Fruit fly (Drosophila melanogaster) whole organism, embryonic: ENCODE data around the gene gro.
A peak's percentile ranks its signal among the peaks of the same experiment; 100 is the strongest.

Source experiments
- CG10209 ChIP-seq: fragments of 200-800 bp; sonication (Bioruptor generic); optimal IDR thresholded peaks from 3 replicates; lab custom pipeline; 2017; ENCODE audit warnings: missing biosample characterization, mild to moderate bottlenecking, missing genetic modification characterization, missing genetic modification reagents
- CG10267 ChIP-seq: fragments of 200-800 bp; sonication (Bioruptor generic); optimal IDR thresholded peaks from 2 replicates; lab custom pipeline; 2018; ENCODE audit warnings: missing biosample characterization, mild to moderate bottlenecking, missing genetic modification characterization, moderate library complexity
- CG12104 ChIP-seq: fragments of 200-800 bp; sonication (Bioruptor generic); optimal IDR thresholded peaks from 3 replicates; lab custom pipeline; 2016; ENCODE audit warnings: missing biosample characterization, missing genetic modification characterization
- CG12219 ChIP-seq: fragments of 200-800 bp; sonication (Bioruptor generic); optimal IDR thresholded peaks from 3 replicates; lab custom pipeline; 2018; ENCODE audit warnings: missing biosample characterization, mild to moderate bottlenecking, missing genetic modification characterization
- CG1233 ChIP-seq: fragments of 200-800 bp; sonication (Bioruptor generic); optimal IDR thresholded peaks from 4 replicates; lab custom pipeline; 2018; ENCODE audit warnings: missing biosample characterization, mild to moderate bottlenecking, missing genetic modification characterization
- CG12391 ChIP-seq: fragments of 200-800 bp; sonication (Bioruptor generic); optimal IDR thresholded peaks from 3 replicates; lab custom pipeline; 2018; ENCODE audit warnings: missing biosample characterization, mild to moderate bottlenecking, missing genetic modification characterization, moderate library complexity
- CG14441 ChIP-seq: fragments of 200-800 bp; sonication (Bioruptor generic); IDR thresholded peaks from 2 replicates; pipeline ENCODE4 v1.3.6; 2022; ENCODE audit warnings: missing biosample characterization, missing genetic modification characterization
- CG14860 ChIP-seq: fragments of 200-800 bp; sonication (Bioruptor generic); IDR thresholded peaks from 3 replicates; pipeline ENCODE4 v1.3.6; 2022; ENCODE audit warnings: missing biosample characterization, missing genetic modification characterization; ENCODE audit not compliant: partially characterized antibody
- CG15073 ChIP-seq: fragments of 200-800 bp; sonication (Bioruptor generic); optimal IDR thresholded peaks from 2 replicates; lab custom pipeline; 2016; ENCODE audit warnings: missing biosample characterization, missing genetic modification characterization
- CG15479 ChIP-seq: fragments of 200-800 bp; sonication (Bioruptor generic); optimal IDR thresholded peaks from 3 replicates; lab custom pipeline; 2019; ENCODE audit warnings: missing biosample characterization, mild to moderate bottlenecking, missing genetic modification characterization, moderate library complexity
- CG1647 ChIP-seq: fragments of 200-800 bp; sonication (Bioruptor generic); optimal IDR thresholded peaks from 3 replicates; lab custom pipeline; 2016; ENCODE audit warnings: missing biosample characterization, missing genetic modification characterization
- CG1832 ChIP-seq: fragments of 200-800 bp; sonication (Bioruptor generic); optimal IDR thresholded peaks from 2 replicates; lab custom pipeline; 2017; ENCODE audit warnings: missing biosample characterization, mild to moderate bottlenecking, missing genetic modification characterization, inconsistent platforms
- CG30403 ChIP-seq: fragments of 200-800 bp; sonication (Bioruptor generic); optimal IDR thresholded peaks from 3 replicates; lab custom pipeline; 2016; ENCODE audit warnings: missing biosample characterization, missing genetic modification characterization
- CG3065 ChIP-seq: fragments of 200-800 bp; sonication (Bioruptor generic); optimal IDR thresholded peaks from 2 replicates; lab custom pipeline; 2016; ENCODE audit warnings: missing biosample characterization, missing genetic modification characterization
- CG31365 ChIP-seq: fragments of 200-800 bp; sonication (Bioruptor generic); optimal IDR thresholded peaks from 2 replicates; lab custom pipeline; 2018; ENCODE audit warnings: missing biosample characterization, mild to moderate bottlenecking, missing genetic modification characterization
- CG3281 ChIP-seq: fragments of 200-800 bp; sonication (Bioruptor generic); optimal IDR thresholded peaks from 3 replicates; lab custom pipeline; 2017; ENCODE audit warnings: missing biosample characterization, mild to moderate bottlenecking, missing genetic modification characterization
- CG3838 ChIP-seq: fragments of 200-800 bp; sonication (Bioruptor generic); optimal IDR thresholded peaks from 3 replicates; lab custom pipeline; 2016; ENCODE audit warnings: missing biosample characterization, missing genetic modification characterization
- CG3995 ChIP-seq: fragments of 200-800 bp; sonication (Bioruptor generic); optimal IDR thresholded peaks from 3 replicates; lab custom pipeline; 2016; ENCODE audit warnings: missing biosample characterization, missing genetic modification characterization
- CG4707 ChIP-seq: fragments of 200-800 bp; sonication (Bioruptor generic); optimal IDR thresholded peaks from 2 replicates; lab custom pipeline; 2018; ENCODE audit warnings: missing biosample characterization, mild to moderate bottlenecking, missing genetic modification characterization, moderate library complexity
- CG6689 ChIP-seq: fragments of 200-800 bp; sonication (Bioruptor generic); IDR thresholded peaks from 2 replicates; pipeline ENCODE4 v1.3.6; 2022; ENCODE audit warnings: missing biosample characterization, missing genetic modification characterization
- CG7786 ChIP-seq: fragments of 200-800 bp; sonication (Bioruptor generic); optimal IDR thresholded peaks from 2 replicates; lab custom pipeline; 2016; ENCODE audit warnings: missing biosample characterization, missing genetic modification characterization
- CG7987 ChIP-seq: fragments of 200-800 bp; sonication (Bioruptor generic); optimal IDR thresholded peaks from 2 replicates; lab custom pipeline; 2018; ENCODE audit warnings: missing biosample characterization, mild to moderate bottlenecking, missing genetic modification characterization, moderate library complexity
- CG8765 ChIP-seq: fragments of 200-800 bp; sonication (Bioruptor generic); IDR thresholded peaks from 2 replicates; pipeline ENCODE4 v1.3.6; 2022; ENCODE audit warnings: missing biosample characterization, missing genetic modification characterization
- Fer1 ChIP-seq: fragments of 200-800 bp; sonication (Bioruptor generic); optimal IDR thresholded peaks from 2 replicates; lab custom pipeline; 2017; ENCODE audit warnings: missing biosample characterization, mild to moderate bottlenecking, missing genetic modification characterization
- HLH4C ChIP-seq: fragments of 200-800 bp; sonication (Bioruptor generic); IDR thresholded peaks from 3 replicates; pipeline ENCODE4 v1.3.6; 2022; ENCODE audit warnings: missing biosample characterization, missing genetic modification characterization; ENCODE audit not compliant: partially characterized antibody
- Hr3 ChIP-seq: fragments of 200-800 bp; sonication (Bioruptor generic); optimal IDR thresholded peaks from 3 replicates; lab custom pipeline; 2016; ENCODE audit warnings: missing biosample characterization, missing genetic modification characterization
- Lhr ChIP-seq: fragments of 200-800 bp; sonication (Bioruptor generic); optimal IDR thresholded peaks from 3 replicates; lab custom pipeline; 2017; ENCODE audit warnings: mild to moderate bottlenecking, missing biosample characterization, missing genetic modification reagents, missing genetic modification characterization
- MBD-R2 ChIP-seq: fragments of 200-800 bp; sonication (Bioruptor generic); IDR thresholded peaks from 2 replicates; pipeline ENCODE4 v1.3.6; 2022; ENCODE audit warnings: missing biosample characterization, missing genetic modification characterization
- Myb ChIP-seq: fragments of 200-800 bp; sonication (Bioruptor generic); optimal IDR thresholded peaks from 2 replicates; lab custom pipeline; 2016; ENCODE audit warnings: missing biosample characterization, missing genetic modification characterization
- NC2α ChIP-seq: fragments of 200-800 bp; sonication (Bioruptor generic); optimal IDR thresholded peaks from 2 replicates; lab custom pipeline; 2016; ENCODE audit warnings: missing biosample characterization, missing genetic modification characterization
- Nf-YB ChIP-seq: fragments of 200-800 bp; sonication (Bioruptor generic); optimal IDR thresholded peaks from 3 replicates; lab custom pipeline; 2019; ENCODE audit warnings: missing biosample characterization, mild to moderate bottlenecking, missing genetic modification characterization, moderate library complexity
- Nf-YC ChIP-seq: fragments of 200-800 bp; optimal IDR thresholded peaks from 3 replicates; lab custom pipeline; 2019; ENCODE audit warnings: missing biosample characterization, mild to moderate bottlenecking, missing genetic modification characterization, moderate library complexity
- Poxn ChIP-seq: fragments of 200-800 bp; sonication (Bioruptor generic); IDR thresholded peaks from 2 replicates; pipeline ENCODE4 v1.3.6; 2022; ENCODE audit warnings: missing biosample characterization, missing genetic modification characterization
- Ravus ChIP-seq: fragments of 200-800 bp; sonication (Bioruptor generic); IDR thresholded peaks from 2 replicates; pipeline ENCODE4 v1.3.6; 2022; ENCODE audit warnings: missing biosample characterization, missing genetic modification characterization
- Sry-β ChIP-seq: fragments of 200-800 bp; sonication (Bioruptor generic); optimal IDR thresholded peaks from 2 replicates; lab custom pipeline; 2018; ENCODE audit warnings: missing biosample characterization, mild to moderate bottlenecking, missing genetic modification characterization, moderate library complexity
- Usf ChIP-seq: fragments of 200-800 bp; sonication (Bioruptor generic); optimal IDR thresholded peaks from 2 replicates; lab custom pipeline; 2017; ENCODE audit warnings: missing genotype, missing biosample characterization, missing genetic modification characterization
- Xbp1 ChIP-seq: fragments of 200-800 bp; sonication (Bioruptor generic); optimal IDR thresholded peaks from 3 replicates; lab custom pipeline; 2016; ENCODE audit warnings: missing biosample characterization, mild to moderate bottlenecking, missing genetic modification characterization
- YL-1 ChIP-seq: fragments of 200-800 bp; sonication (Bioruptor generic); optimal IDR thresholded peaks from 3 replicates; lab custom pipeline; 2017; ENCODE audit warnings: missing biosample characterization, mild to moderate bottlenecking, missing genetic modification characterization
- ac ChIP-seq: fragments of 200-800 bp; sonication (Bioruptor generic); optimal IDR thresholded peaks from 3 replicates; lab custom pipeline; 2017; ENCODE audit warnings: missing biosample characterization, mild to moderate bottlenecking, missing genetic modification characterization
- bbx ChIP-seq: fragments of 200-800 bp; sonication (Bioruptor generic); IDR thresholded peaks from 2 replicates; pipeline ENCODE4 v1.3.6; 2022; ENCODE audit warnings: missing biosample characterization, missing genetic modification characterization; ENCODE audit not compliant: partially characterized antibody
- da ChIP-seq: fragments of 200-800 bp; sonication (Bioruptor generic); optimal IDR thresholded peaks from 2 replicates; lab custom pipeline; 2016; ENCODE audit warnings: missing biosample characterization, missing genetic modification characterization
- disco-r ChIP-seq: fragments of 200-800 bp; sonication (Bioruptor generic); optimal IDR thresholded peaks from 2 replicates; lab custom pipeline; 2016; ENCODE audit warnings: missing biosample characterization, missing genetic modification characterization
- gce ChIP-seq: fragments of 200-800 bp; sonication (Bioruptor generic); IDR thresholded peaks from 3 replicates; pipeline ENCODE4 v1.3.6; 2022; ENCODE audit warnings: missing biosample characterization, missing genetic modification characterization
- gsb-n ChIP-seq: fragments of 200-800 bp; sonication (Bioruptor generic); optimal IDR thresholded peaks from 3 replicates; lab custom pipeline; 2018; ENCODE audit warnings: missing biosample characterization, mild to moderate bottlenecking, missing genetic modification characterization
- jumu ChIP-seq: fragments of 200-800 bp; sonication (Bioruptor generic); optimal IDR thresholded peaks from 3 replicates; lab custom pipeline; 2016; ENCODE audit warnings: missing biosample characterization, missing genetic modification characterization
- pb ChIP-seq: fragments of 200-800 bp; sonication (Bioruptor generic); optimal IDR thresholded peaks from 3 replicates; lab custom pipeline; 2016; ENCODE audit warnings: missing biosample characterization, missing genetic modification characterization
- scrt ChIP-seq: fragments of 200-800 bp; sonication (Bioruptor generic); optimal IDR thresholded peaks from 2 replicates; lab custom pipeline; 2018; ENCODE audit warnings: missing biosample characterization, mild to moderate bottlenecking, missing genetic modification characterization, moderate library complexity
- slbo ChIP-seq: fragments of 200-800 bp; sonication (Bioruptor generic); IDR thresholded peaks from 2 replicates; pipeline ENCODE4 v1.3.6; 2022; ENCODE audit warnings: missing biosample characterization, missing genetic modification characterization
- tup ChIP-seq: fragments of 200-800 bp; sonication (Bioruptor generic); optimal IDR thresholded peaks from 2 replicates; lab custom pipeline; 2016; ENCODE audit warnings: missing biosample characterization, mild to moderate bottlenecking, missing genetic modification characterization, moderate library complexity
- twi ChIP-seq: fragments of 200-800 bp; optimal IDR thresholded peaks from 2 replicates; lab custom pipeline; 2019; ENCODE audit warnings: missing biosample characterization, mild to moderate bottlenecking, missing genetic modification characterization, moderate library complexity

gro gene

DNA sequence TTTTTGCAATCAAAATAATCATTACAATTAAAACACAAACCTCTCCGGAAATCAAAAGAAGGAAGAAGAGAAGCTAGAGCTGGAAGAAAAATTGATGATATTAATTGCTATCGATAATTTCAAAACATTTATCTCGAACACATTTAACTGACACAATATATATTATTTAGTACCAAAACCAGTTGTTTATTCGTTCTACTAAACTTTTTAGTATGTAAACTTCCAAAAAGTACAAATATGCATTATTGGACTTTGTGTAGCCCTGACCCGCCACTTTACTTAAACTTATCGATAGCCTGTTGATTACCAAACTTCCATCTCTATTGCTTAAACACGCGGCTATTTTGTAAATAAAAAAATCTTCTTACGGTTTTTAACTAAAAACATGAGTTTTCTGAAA lies 17.7 kb downstream of the gro start, which contains the start of the genes RpL34a and Trmt61 (continued):
- TF ChIP-seq CG12219 (peak; percentile 76), CG4707 (peak; percentile 70), Poxn (GFP tag; lab: Robert Waterston, UW) (no peak), CG1233 (GFP tag; lab: Kevin White, UChicago) (peak; percentile 95), HLH4C (peak; percentile 82), CG12391 (tag; lab: Kevin White, UChicago) (peak; percentile 94), CG3281 (GFP tag; lab: Kevin White, UChicago) (peak; percentile 96), Fer1 (GFP tag; lab: Kevin White, UChicago) (peak; percentile 95), CG15073 (no peak), Ravus (GFP tag; lab: Robert Waterston, UW) (no peak), slbo (GFP tag; lab: Robert Waterston, UW) (peak; percentile 73), CG1832 (GFP tag; lab: Kevin White, UChicago) (no peak), gsb-n (tag; lab: Kevin White, UChicago) (peak; percentile 86), Usf (GFP tag; lab: Kevin White, UChicago) (peak; percentile 24), CG7786 (GFP tag; lab: Kevin White, UChicago) (peak; percentile 42), jumu (GFP tag; lab: Kevin White, UChicago) (peak; percentile 66), CG12104 (peak; percentile 93), tup (GFP tag; lab: Kevin White, UChicago) (peak; percentile 19), CG15479 (peak; percentile 24), Nf-YC (tag; lab: Kevin White, UChicago) (peak; percentile 81), da (GFP tag; lab: Kevin White, UChicago) (peak; percentile 5), CG10267 (tag; lab: Kevin White, UChicago) (peak; percentile 90), CG10209 (GFP tag; lab: Kevin White, UChicago) (peak; percentile 89), disco-r (peak; percentile 79), CG3065 (GFP tag; lab: Kevin White, UChicago) (peak; percentile 78), twi (tag; lab: Kevin White, UChicago) (no peak), Xbp1 (peak; percentile 80), Nf-YB (GFP tag; lab: Kevin White, UChicago) (peak; percentile 81), scrt (GFP tag; lab: Kevin White, UChicago) (peak; percentile 93), Myb (peak; percentile 33), CG14441 (peak; percentile 52), YL-1 (peak; percentile 96), ac (GFP tag; lab: Kevin White, UChicago) (peak; percentile 60), Hr3 (GFP tag; lab: Kevin White, UChicago) (peak; percentile 72), CG14860 (GFP tag; lab: Robert Waterston, UW) (peak; percentile 69; the same call in 2 of the 3 replicates), CG8765 (no peak), CG1647 (GFP tag; lab: Kevin White, UChicago) (peak; percentile 63), NC2α (peak; percentile 59), Lhr (GFP tag; lab: Kevin White, UChicago) (peak; percentile 88), CG30403 (GFP tag; lab: Kevin White, UChicago) (peak; percentile 84), CG7987 (GFP tag; lab: Kevin White, UChicago) (peak; percentile 91), Sry-β (GFP tag; lab: Kevin White, UChicago) (peak; percentile 53), pb (GFP tag; lab: Kevin White, UChicago) (peak; percentile 64), CG6689 (peak; percentile 68; the same call in 1 of the 2 replicates), bbx (GFP tag; lab: Robert Waterston, UW) (peak; percentile 71), CG3838 (GFP tag; lab: Kevin White, UChicago) (no peak), gce (GFP tag; lab: Robert Waterston, UW) (peak; percentile 81; the same call in 2 of the 3 replicates), CG31365 (tag; lab: Kevin White, UChicago) (peak; percentile 77), MBD-R2 (GFP tag; lab: Robert Waterston, UW) (peak; percentile 65), CG3995 (GFP tag; lab: Kevin White, UChicago) (peak; percentile 59)
